Worm (Caenorhabditis elegans) whole organism, mixed stage, embryonic: ENCODE results near the gene W03C9.1.

Source experiments
- ceh-43 ChIP-seq: fragments of 200-800 bp; sonication (Bioruptor generic); optimal IDR thresholded peaks from 2 replicates; lab custom pipeline; 2018; ENCODE audit warnings: mild to moderate bottlenecking, missing genetic modification characterization, moderate library complexity, missing compliant biosample characterization
- elt-3 ChIP-seq: fragments of 150-350 bp; optimal IDR thresholded peaks from 2 replicates; lab custom pipeline; 2014; ENCODE audit warnings: missing biosample characterization, missing genetic modification characterization
- hlh-1 ChIP-seq: fragments of 150-350 bp; optimal IDR thresholded peaks from 2 replicates; lab custom pipeline; 2014; ENCODE audit warnings: missing biosample characterization, missing genetic modification reagents, missing genetic modification characterization
- mls-2 ChIP-seq: sonication (generic microtip); optimal IDR thresholded peaks from 2 replicates; lab custom pipeline; 2016; ENCODE audit warnings: mild to moderate bottlenecking, missing genetic modification characterization, moderate library complexity, missing compliant biosample characterization
- nhr-237 ChIP-seq: fragments of 150-350 bp; optimal IDR thresholded peaks from 2 replicates; lab custom pipeline; 2014; ENCODE audit warnings: missing biosample characterization, missing genetic modification characterization
- nhr-28 ChIP-seq: fragments of 150-350 bp; optimal IDR thresholded peaks from 2 replicates; lab custom pipeline; 2014; ENCODE audit warnings: missing biosample characterization, missing genetic modification characterization
- pha-4 ChIP-seq: fragments of 150-350 bp; optimal IDR thresholded peaks from 2 replicates; lab custom pipeline; 2018; ENCODE audit warnings: missing biosample characterization, missing genetic modification reagents, missing genetic modification characterization

ce11 chrII:11974048-11974995 is 12.4 kb upstream of the W03C9.1 start:
- TF ChIP-seq nhr-28 (tag; lab: Kevin White, UChicago): no peak
- peak; percentile 44 for TF ChIP-seq ceh-43 (GFP tag; lab: Kevin White, UChicago)
- no peak for TF ChIP-seq nhr-237 (tag; lab: Kevin White, UChicago)
- no peak for TF ChIP-seq pha-4
- no peak for TF ChIP-seq hlh-1 (tag; lab: Kevin White, UChicago)
- TF ChIP-seq mls-2 (tag; lab: Kevin White, UChicago): peak; percentile 13
- TF ChIP-seq elt-3 (tag; lab: Kevin White, UChicago): no peak
